Fruit fly (Drosophila melanogaster) whole organism, adult: ENCODE measurements around the gene CG32428.

Experiments used
- CG11617 ChIP-seq: fragments of 200-800 bp; sonication (Bioruptor generic); optimal IDR thresholded peaks from 2 replicates; lab custom pipeline; 2017; ENCODE audit warnings: mild to moderate bottlenecking, missing biosample characterization, missing genetic modification reagents, missing genetic modification characterization
- CG12768 ChIP-seq: fragments of 200-800 bp; sonication (Bioruptor generic); optimal IDR thresholded peaks from 2 replicates; lab custom pipeline; 2017; ENCODE audit warnings: missing biosample characterization, missing genetic modification characterization, mild to moderate bottlenecking, moderate library complexity, missing genetic modification reagents
- CG14711 ChIP-seq: fragments of 200-800 bp; sonication (Bioruptor generic); optimal IDR thresholded peaks from 2 replicates; lab custom pipeline; 2018; ENCODE audit warnings: missing biosample characterization, mild to moderate bottlenecking, missing genetic modification characterization, moderate library complexity
- CG1620 ChIP-seq: fragments of 200-800 bp; sonication (Bioruptor generic); optimal IDR thresholded peaks from 2 replicates; lab custom pipeline; 2016; ENCODE audit warnings: missing biosample characterization, missing genetic modification characterization
- CG33017 ChIP-seq: fragments of 200-800 bp; sonication (Bioruptor generic); optimal IDR thresholded peaks from 2 replicates; lab custom pipeline; 2018; ENCODE audit warnings: missing biosample characterization, mild to moderate bottlenecking, missing genetic modification characterization, moderate library complexity
- CG5204 ChIP-seq: fragments of 200-800 bp; sonication (Bioruptor generic); optimal IDR thresholded peaks from 2 replicates; lab custom pipeline; 2016; ENCODE audit warnings: missing biosample characterization, missing genetic modification characterization
- CG7045 ChIP-seq: fragments of 200-800 bp; sonication (Bioruptor generic); optimal IDR thresholded peaks from 2 replicates; lab custom pipeline; 2017; ENCODE audit warnings: missing biosample characterization, mild to moderate bottlenecking, missing genetic modification characterization
- CG7101 ChIP-seq: fragments of 200-800 bp; sonication (Bioruptor generic); optimal IDR thresholded peaks from 2 replicates; lab custom pipeline; 2018; ENCODE audit warnings: missing biosample characterization, mild to moderate bottlenecking, missing genetic modification characterization, moderate library complexity
- Clk ChIP-seq: fragments of 200-800 bp; sonication (Bioruptor generic); optimal IDR thresholded peaks from 2 replicates; lab custom pipeline; 2017; ENCODE audit warnings: missing biosample characterization, missing genetic modification characterization
- Crg-1 ChIP-seq: fragments of 200-800 bp; sonication (Bioruptor generic); optimal IDR thresholded peaks from 2 replicates; lab custom pipeline; 2016; ENCODE audit warnings: missing biosample characterization, missing genetic modification characterization
- Hr96 ChIP-seq: fragments of 200-800 bp; sonication (Bioruptor generic); optimal IDR thresholded peaks from 2 replicates; lab custom pipeline; 2016; ENCODE audit warnings: missing biosample characterization, missing genetic modification characterization
- Mnt ChIP-seq: fragments of 200-800 bp; sonication (Bioruptor generic); optimal IDR thresholded peaks from 2 replicates; lab custom pipeline; 2016; ENCODE audit warnings: missing biosample characterization, mild to moderate bottlenecking, missing genetic modification characterization
- bab1 ChIP-seq: fragments of 200-800 bp; sonication (Bioruptor generic); optimal IDR thresholded peaks from 3 replicates; lab custom pipeline; 2019; ENCODE audit warnings: missing biosample characterization, mild to moderate bottlenecking, missing genetic modification characterization, moderate library complexity
- cic ChIP-seq: fragments of 200-800 bp; sonication (Bioruptor generic); optimal IDR thresholded peaks from 2 replicates; lab custom pipeline; 2017; ENCODE audit warnings: missing biosample characterization, mild to moderate bottlenecking, missing genetic modification characterization, moderate library complexity
- cnc ChIP-seq, 2 experiments: fragments of >200 bp; optimal IDR thresholded peaks; 2 replicates each; lab custom pipeline; 2017
- kay ChIP-seq: fragments of 200-800 bp; sonication (Bioruptor generic); peaks from one replicate; lab custom pipeline; 2016; ENCODE audit warnings: missing biosample characterization, missing genetic modification characterization, borderline replicate concordance
- ovo ChIP-seq: fragments of 200-800 bp; sonication (Bioruptor generic); optimal IDR thresholded peaks from 2 replicates; lab custom pipeline; 2016; ENCODE audit warnings: missing biosample characterization, missing genetic modification characterization
- pad ChIP-seq: fragments of 200-800 bp; sonication (Bioruptor generic); optimal IDR thresholded peaks from 3 replicates; lab custom pipeline; 2017; ENCODE audit warnings: missing biosample characterization, missing genetic modification characterization, mild to moderate bottlenecking, moderate library complexity, missing genetic modification reagents
- tj ChIP-seq: fragments of 200-800 bp; sonication (Bioruptor generic); optimal IDR thresholded peaks from 3 replicates; lab custom pipeline; 2017; ENCODE audit warnings: missing biosample characterization, mild to moderate bottlenecking, missing genetic modification characterization, moderate library complexity
- toe ChIP-seq: fragments of 200-800 bp; sonication (Bioruptor generic); optimal IDR thresholded peaks from 2 replicates; lab custom pipeline; 2016; ENCODE audit warnings: missing biosample characterization, missing genetic modification characterization

The CG32428 gene

dm6 chr3L:20444815-20445519 is 28.6 kb downstream of the CG32428 start:
- TF ChIP-seq Clk (GFP tag; lab: Kevin White, UChicago) (peak; percentile 49), Hr96 (GFP tag; lab: Kevin White, UChicago) (peak; percentile 61), CG7101 (tag; lab: Kevin White, UChicago) (peak; percentile 90), Crg-1 (peak; percentile 3), Mnt (GFP tag; lab: Kevin White, UChicago) (peak; percentile 57), CG5204 (peak; percentile 32), CG11617 (GFP tag; lab: Kevin White, UChicago) (peak; percentile 88), kay (GFP tag; lab: Kevin White, UChicago) (peak; percentile 86), tj (GFP tag; lab: Kevin White, UChicago) (peak; percentile 41), CG1620 (GFP tag; lab: Kevin White, UChicago) (peak; percentile 18), pad (peak; percentile 41), bab1 (GFP tag; lab: Kevin White, UChicago) (peak; percentile 68), CG33017 (peak; percentile 89), ovo (GFP tag; lab: Kevin White, UChicago) (no peak), CG12768 (GFP tag; lab: Kevin White, UChicago) (peak; percentile 91), CG14711 (peak; percentile 85), CG7045 (peak; percentile 76), toe (GFP tag; lab: Kevin White, UChicago) (peak; percentile 8), cnc (optimal IDR thresholded peaks at IDR 0.05; lab: Kevin White, UChicago) (no peak), cic (peak; percentile 9)

- TF ChIP-seq Crg-1 (no peak), pad (no peak), cic (no peak), CG7101 (tag; lab: Kevin White, UChicago) (no peak), Mnt (GFP tag; lab: Kevin White, UChicago) (no peak), Clk (GFP tag; lab: Kevin White, UChicago) (no peak), cnc (optimal IDR thresholded peaks at IDR 0.05; lab: Kevin White, UChicago) (no peak), kay (GFP tag; lab: Kevin White, UChicago) (no peak), CG5204 (no peak), CG11617 (GFP tag; lab: Kevin White, UChicago) (no peak), toe (GFP tag; lab: Kevin White, UChicago) (no peak), CG12768 (GFP tag; lab: Kevin White, UChicago) (no peak), CG1620 (GFP tag; lab: Kevin White, UChicago) (no peak), ovo (GFP tag; lab: Kevin White, UChicago) (no peak), Hr96 (GFP tag; lab: Kevin White, UChicago) (no peak), CG7045 (no peak)
These were observed 30.7 kb downstream of the CG32428 start for dm6 chr3L:20442674-20443313.

- no peak for TF ChIP-seq CG5204
- TF ChIP-seq pad = no peak
- TF ChIP-seq CG7101 (tag; lab: Kevin White, UChicago) = no peak
- no peak for TF ChIP-seq CG1620 (GFP tag; lab: Kevin White, UChicago)
- TF ChIP-seq CG11617 (GFP tag; lab: Kevin White, UChicago) = no peak
- peak; percentile 7 for TF ChIP-seq CG7045
- peak; percentile 18 for TF ChIP-seq CG14711
These were observed 31.7 kb downstream of the CG32428 start, which contains the start of gene CG5910 for dm6 chr3L:20441632-20442469. Gene CG5910, plus strand, starts transcription at chr3L:20442419.

dm6 chr3L:20440902-20441429 is 32.6 kb downstream of the CG32428 start:
- TF ChIP-seq Clk (GFP tag; lab: Kevin White, UChicago) = no peak

dm6 chr3L:20439772-20440171 is 33.8 kb downstream of the CG32428 start, which contains the start of gene Hpd:
Gene Hpd, minus strand, starts transcription at chr3L:20439872.
- TF ChIP-seq CG7045 = no peak
- no peak for TF ChIP-seq pad
- TF ChIP-seq CG5204 = no peak
- no peak for TF ChIP-seq Hr96 (GFP tag; lab: Kevin White, UChicago)
- no peak for TF ChIP-seq cic
- no peak for TF ChIP-seq bab1 (GFP tag; lab: Kevin White, UChicago)
- no peak for TF ChIP-seq ovo (GFP tag; lab: Kevin White, UChicago)
- TF ChIP-seq CG11617 (GFP tag; lab: Kevin White, UChicago) = no peak
- TF ChIP-seq CG1620 (GFP tag; lab: Kevin White, UChicago) = no peak
- TF ChIP-seq Crg-1 = no peak
- no peak for TF ChIP-seq CG7101 (tag; lab: Kevin White, UChicago)
- TF ChIP-seq cnc (optimal IDR thresholded peaks at IDR 0.05; lab: Kevin White, UChicago) = no peak
- no peak for TF ChIP-seq kay (GFP tag; lab: Kevin White, UChicago)
- no peak for TF ChIP-seq Mnt (GFP tag; lab: Kevin White, UChicago)
- no peak for TF ChIP-seq CG12768 (GFP tag; lab: Kevin White, UChicago)
- TF ChIP-seq CG14711 = no peak
